Fruit fly (Drosophila melanogaster): ENCODE measurements around the gene Hmgcl.

The Hmgcl gene

DNA sequence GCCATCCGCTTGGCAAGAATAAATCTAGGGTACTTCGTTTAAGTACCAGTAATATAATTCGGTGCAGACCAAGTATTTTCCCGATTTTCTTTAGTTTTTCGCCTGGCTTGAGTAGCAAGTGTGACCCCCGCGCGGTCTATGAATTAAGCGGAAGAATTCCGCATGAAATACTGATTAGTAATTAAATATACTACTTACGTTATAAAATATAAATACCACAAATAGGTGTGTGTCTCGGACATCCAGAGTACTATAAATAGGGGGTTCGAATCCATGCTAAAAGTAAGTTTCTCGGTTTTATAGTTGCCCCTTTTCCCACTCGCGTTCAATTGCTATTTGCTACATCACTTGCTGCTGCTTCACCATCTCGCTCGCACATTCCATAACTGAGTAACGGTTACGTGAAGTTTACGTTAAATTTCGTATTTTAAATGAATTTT is 11.4 kb downstream of the Hmgcl start, which contains the start of gene snRNP-U1-70K (continued):
- no peak for TF ChIP-seq Ssrp (tag; optimal IDR thresholded peaks at IDR 0.05)
- peak; percentile 41 for TF ChIP-seq vvl (GFP tag; IDR thresholded peaks at IDR 0.05)
- no peak for TF ChIP-seq inv (GFP tag; IDR thresholded peaks at IDR 0.05; ENCODE audit: partially characterized antibody)
- TF ChIP-seq hbn (GFP tag; IDR thresholded peaks at IDR 0.05; ENCODE audit: partially characterized antibody) = no peak
- peak; percentile 19; the same call in 1 of the 2 replicates for TF ChIP-seq CG11247 (GFP tag; IDR thresholded peaks at IDR 0.05)
- peak; percentile 34 for TF ChIP-seq CG2116 (GFP tag; optimal IDR thresholded peaks at IDR 0.05)
- TF ChIP-seq CG2712 (tag; optimal IDR thresholded peaks at IDR 0.05) = peak; percentile 50
- TF ChIP-seq her (GFP tag; optimal IDR thresholded peaks at IDR 0.05) = no peak
- TF ChIP-seq CG11696 (GFP tag; IDR thresholded peaks at IDR 0.05) = no peak
- TF ChIP-seq CG4404 (GFP tag; IDR thresholded peaks at IDR 0.05) = no peak
- no peak for TF ChIP-seq CG2199 (GFP tag; IDR thresholded peaks at IDR 0.05)
- no peak for TF ChIP-seq ATbp (GFP tag; optimal IDR thresholded peaks at IDR 0.05)
- TF ChIP-seq CG31441 (GFP tag; IDR thresholded peaks at IDR 0.05) = no peak; the same call in 1 of the 2 replicates
- peak; percentile 21 for TF ChIP-seq Max (GFP tag; optimal IDR thresholded peaks at IDR 0.05)
- no peak for TF ChIP-seq Hr3 (GFP tag; optimal IDR thresholded peaks at IDR 0.05)
- 0 out of 2 replicates have a peak, but pooled peaks have one; percentile 5 for TF ChIP-seq ssp (GFP tag; IDR thresholded peaks at IDR 0.05)
- TF ChIP-seq CG1647 (GFP tag; optimal IDR thresholded peaks at IDR 0.05) = no peak
- no peak for TF ChIP-seq CG16815 (GFP tag; optimal IDR thresholded peaks at IDR 0.05)
- peak; percentile 78 for TF ChIP-seq CTCF (GFP tag; optimal IDR thresholded peaks at IDR 0.05)
- no peak for TF ChIP-seq dysf (GFP tag; IDR thresholded peaks at IDR 0.05)
- TF ChIP-seq CG10274 (GFP tag; optimal IDR thresholded peaks at IDR 0.05) = no peak
- no peak for TF ChIP-seq CG1603 (tag; optimal IDR thresholded peaks at IDR 0.05)
- TF ChIP-seq Mes4 (GFP tag; optimal IDR thresholded peaks at IDR 0.05) = no peak
- no peak for TF ChIP-seq slou (GFP tag; optimal IDR thresholded peaks at IDR 0.05)
- no peak for TF ChIP-seq Doc2 (GFP tag; IDR thresholded peaks at IDR 0.05)
- TF ChIP-seq ase (GFP tag; IDR thresholded peaks at IDR 0.05) = no peak
- no peak for TF ChIP-seq CG6175 (GFP tag; IDR thresholded peaks at IDR 0.05)
- no peak for TF ChIP-seq Usf (GFP tag; optimal IDR thresholded peaks at IDR 0.05)
- no peak for TF ChIP-seq gt (GFP tag; IDR thresholded peaks at IDR 0.05)
- TF ChIP-seq Ada2b (GFP tag; IDR thresholded peaks at IDR 0.05) = no peak
- no peak; the same call in 1 of the 2 replicates for TF ChIP-seq CG7372 (GFP tag; IDR thresholded peaks at IDR 0.05)
- peak; percentile 44; the same call in 1 of the 2 replicates for TF ChIP-seq unc-4 (GFP tag; IDR thresholded peaks at IDR 0.05; ENCODE audit: partially characterized antibody)
- no peak for TF ChIP-seq stc (GFP tag; IDR thresholded peaks at IDR 0.05)
- TF ChIP-seq ttk (GFP tag; IDR thresholded peaks at IDR 0.05) = no peak

DNA sequence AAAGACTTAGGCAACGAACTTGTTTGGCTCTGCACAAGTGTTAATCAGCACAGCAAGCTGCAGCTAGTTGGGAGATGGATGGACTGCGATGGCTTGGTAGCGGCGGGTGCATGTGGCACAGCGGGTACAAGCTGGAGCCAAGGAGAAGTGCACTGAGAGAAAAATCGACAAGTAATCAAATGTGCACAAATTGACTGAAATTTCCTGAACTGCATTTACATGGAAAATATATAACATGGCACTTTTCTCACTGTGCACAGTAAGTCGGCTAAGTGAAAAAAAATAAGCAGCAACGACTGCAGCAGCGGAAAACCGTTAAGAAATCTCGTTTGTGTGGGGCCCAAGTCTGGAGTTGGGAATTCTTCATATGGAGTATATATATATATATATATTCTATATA is 30.9 kb downstream of the Hmgcl start:
- no peak for TF ChIP-seq lov (optimal IDR thresholded peaks at IDR 0.05)
- 0 out of 3 replicates have a peak, but pooled peaks have one; percentile 20 for TF ChIP-seq lov (GFP tag; IDR thresholded peaks at IDR 0.05)
- TF ChIP-seq Drgx (GFP tag; IDR thresholded peaks at IDR 0.05) = peak; percentile 78
- peak; percentile 2 for TF ChIP-seq Blimp-1 (GFP tag; optimal IDR thresholded peaks at IDR 0.05)
- TF ChIP-seq CG6765 (GFP tag; optimal IDR thresholded peaks at IDR 0.05) = no peak
- TF ChIP-seq CG17328 (GFP tag; IDR thresholded peaks at IDR 0.05) = peak; percentile 6; the same call in 1 of the 2 replicates
- TF ChIP-seq gce (GFP tag; IDR thresholded peaks at IDR 0.05) = no peak
- TF ChIP-seq unpg (GFP tag; optimal IDR thresholded peaks at IDR 0.05) = peak; percentile 4
- TF ChIP-seq otp (GFP tag; IDR thresholded peaks at IDR 0.05) = peak; percentile 75; the same call in 1 of the 3 replicates
- TF ChIP-seq usp (GFP tag; optimal IDR thresholded peaks at IDR 0.05) = no peak
- no peak for TF ChIP-seq CG17385 (GFP tag; optimal IDR thresholded peaks at IDR 0.05)
- TF ChIP-seq H2.0 (GFP tag; IDR thresholded peaks at IDR 0.05) = 0 out of 2 replicates have a peak, but pooled peaks have one; percentile 6
- no peak for TF ChIP-seq btn (GFP tag; optimal IDR thresholded peaks at IDR 0.05)
- TF ChIP-seq Mrtf (GFP tag; IDR thresholded peaks at IDR 0.05) = no peak
- 0 out of 3 replicates have a peak, but pooled peaks have one; percentile 33 for TF ChIP-seq zfh1 (GFP tag; IDR thresholded peaks at IDR 0.05)
- TF ChIP-seq lmd (GFP tag; IDR thresholded peaks at IDR 0.05) = 0 out of 2 replicates have a peak, but pooled peaks have one; percentile 8
- peak; percentile 19 for TF ChIP-seq dmrt99B (tag; optimal IDR thresholded peaks at IDR 0.05)
- no peak for TF ChIP-seq caup (GFP tag; optimal IDR thresholded peaks at IDR 0.05; ENCODE audit: severe bottlenecking)
- no peak for TF ChIP-seq dati (GFP tag; IDR thresholded peaks at IDR 0.05)
- TF ChIP-seq vvl (GFP tag; IDR thresholded peaks at IDR 0.05) = peak; percentile 45; the same call in 1 of the 2 replicates
- peak; percentile 8 for TF ChIP-seq zf30C (GFP tag; optimal IDR thresholded peaks at IDR 0.05)
